Worm (Caenorhabditis elegans): ENCODE data around the gene lpin-1.

DNA sequence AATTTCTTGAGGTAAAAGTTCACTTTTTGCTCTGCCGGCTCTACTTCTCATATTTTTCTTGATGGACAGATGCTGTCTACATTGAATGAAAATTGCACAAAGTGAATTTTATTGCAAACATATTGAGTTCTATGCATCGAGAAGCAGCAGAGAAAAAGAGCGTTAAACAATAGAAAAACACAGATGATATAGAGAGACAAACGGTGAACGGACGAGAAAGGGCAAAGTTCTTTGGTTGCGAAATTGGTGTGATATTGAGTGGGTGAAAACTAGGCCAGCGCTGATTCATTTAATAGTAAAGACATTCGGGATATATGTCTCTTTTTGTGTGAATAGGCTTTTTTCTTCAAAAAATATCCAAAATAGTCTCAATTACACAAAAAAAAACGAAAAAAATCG is 464 bp upstream of the lpin-1 start:
- TF ChIP-seq tra-4 (tag; optimal IDR thresholded peaks at IDR 0.05), result no peak
- no peak for TF ChIP-seq ama-1 (optimal IDR thresholded peaks at IDR 0.05)
- no peak for TF ChIP-seq pes-1 (GFP tag; IDR thresholded peaks at IDR 0.05)
- no peak for TF ChIP-seq tbx-37 (GFP tag; conservative IDR thresholded peaks at IDR 0.05)
- no peak for TF ChIP-seq hnd-1 (tag; optimal IDR thresholded peaks at IDR 0.05)

Data from whole organism, early embryonic.